Fruit fly (Drosophila melanogaster) whole organism, embryonic: Measurements from ENCODE around the gene CG33160.
A peak's percentile ranks its signal among the peaks of the same experiment; 100 is the strongest.

Source experiments
- ATbp ChIP-seq: fragments of 200-800 bp; sonication (Bioruptor generic); optimal IDR thresholded peaks from 2 replicates; lab custom pipeline; 2017; ENCODE audit warnings: missing biosample characterization, mild to moderate bottlenecking, missing genetic modification characterization, missing genetic modification reagents
- Ada2b ChIP-seq: fragments of 200-800 bp; sonication (Bioruptor generic); IDR thresholded peaks from 2 replicates; pipeline ENCODE4 v1.3.6; 2022; ENCODE audit warnings: missing biosample characterization, missing genetic modification characterization
- Adf1 ChIP-seq: fragments of 200-800 bp; sonication (Bioruptor generic); IDR thresholded peaks from 2 replicates; pipeline ENCODE4 v1.3.6; 2022; ENCODE audit warnings: missing biosample characterization, missing genetic modification characterization
- Blimp-1 ChIP-seq: fragments of 200-800 bp; sonication (Bioruptor generic); optimal IDR thresholded peaks from 3 replicates; lab custom pipeline; 2018; ENCODE audit warnings: missing biosample characterization, missing genetic modification characterization, mild to moderate bottlenecking, moderate library complexity, missing genetic modification reagents
- CG10274 ChIP-seq: fragments of 200-800 bp; sonication (Bioruptor generic); optimal IDR thresholded peaks from 3 replicates; lab custom pipeline; 2017; ENCODE audit warnings: missing biosample characterization, mild to moderate bottlenecking, missing genetic modification characterization
- CG14860 ChIP-seq: fragments of 200-800 bp; sonication (Bioruptor generic); IDR thresholded peaks from 3 replicates; pipeline ENCODE4 v1.3.6; 2022; ENCODE audit warnings: missing biosample characterization, missing genetic modification characterization; ENCODE audit not compliant: partially characterized antibody
- CG15514 ChIP-seq: fragments of 200-800 bp; sonication (Bioruptor generic); optimal IDR thresholded peaks from 3 replicates; lab custom pipeline; 2017; ENCODE audit warnings: missing biosample characterization, missing genetic modification characterization, mild to moderate bottlenecking, moderate library complexity, missing genetic modification reagents
- CG17328 ChIP-seq: fragments of 200-800 bp; sonication (Bioruptor generic); IDR thresholded peaks from 2 replicates; pipeline ENCODE4 v1.3.6; 2022; ENCODE audit warnings: missing biosample characterization, missing genetic modification characterization
- CG18599 ChIP-seq: fragments of 200-800 bp; sonication (Bioruptor generic); optimal IDR thresholded peaks from 3 replicates; lab custom pipeline; 2017; ENCODE audit warnings: missing biosample characterization, missing genetic modification characterization, mild to moderate bottlenecking, moderate library complexity, missing genetic modification reagents
- CG2116 ChIP-seq: fragments of 200-800 bp; sonication (Bioruptor generic); optimal IDR thresholded peaks from 3 replicates; lab custom pipeline; 2018; ENCODE audit warnings: missing biosample characterization, mild to moderate bottlenecking, missing genetic modification characterization
- CG2120 ChIP-seq: fragments of 200-800 bp; sonication (Bioruptor generic); optimal IDR thresholded peaks from 3 replicates; lab custom pipeline; 2016; ENCODE audit warnings: missing biosample characterization, missing genetic modification characterization
- CG32772 ChIP-seq: fragments of 200-800 bp; sonication (Bioruptor generic); IDR thresholded peaks from 2 replicates; pipeline ENCODE4 v1.3.6; 2022; ENCODE audit warnings: missing biosample characterization, missing genetic modification characterization
- CG6813 ChIP-seq: fragments of 200-800 bp; sonication (Bioruptor generic); optimal IDR thresholded peaks from 2 replicates; lab custom pipeline; 2017; ENCODE audit warnings: missing biosample characterization, missing genetic modification characterization, mild to moderate bottlenecking, moderate library complexity, missing genetic modification reagents
- CG7987 ChIP-seq: fragments of 200-800 bp; sonication (Bioruptor generic); optimal IDR thresholded peaks from 2 replicates; lab custom pipeline; 2018; ENCODE audit warnings: missing biosample characterization, mild to moderate bottlenecking, missing genetic modification characterization, moderate library complexity
- CG8089 ChIP-seq: fragments of 200-800 bp; sonication (Bioruptor generic); optimal IDR thresholded peaks from 3 replicates; lab custom pipeline; 2016; ENCODE audit warnings: missing biosample characterization, missing genetic modification characterization
- CG9727 ChIP-seq: fragments of 200-800 bp; sonication (Bioruptor generic); optimal IDR thresholded peaks from 3 replicates; lab custom pipeline; 2017; ENCODE audit warnings: missing biosample characterization, mild to moderate bottlenecking, missing genetic modification characterization
- CG9797 ChIP-seq: fragments of 200-800 bp; sonication (Bioruptor generic); optimal IDR thresholded peaks from 3 replicates; lab custom pipeline; 2018; ENCODE audit warnings: missing biosample characterization, mild to moderate bottlenecking, missing genetic modification characterization
- CHES-1-like ChIP-seq: fragments of 200-800 bp; sonication (Bioruptor generic); optimal IDR thresholded peaks from 2 replicates; lab custom pipeline; 2016; ENCODE audit warnings: missing biosample characterization, missing genetic modification characterization
- CTCF ChIP-seq: fragments of 200-800 bp; sonication (Bioruptor generic); optimal IDR thresholded peaks from 2 replicates; lab custom pipeline; 2017; ENCODE audit warnings: missing biosample characterization, mild to moderate bottlenecking, missing genetic modification characterization, moderate library complexity
- Chrac-16 ChIP-seq: fragments of 200-800 bp; sonication (Bioruptor generic); optimal IDR thresholded peaks from 3 replicates; lab custom pipeline; 2016; ENCODE audit warnings: missing biosample characterization, missing genetic modification characterization
- Dref ChIP-seq: fragments of 200-800 bp; sonication (Bioruptor generic); IDR thresholded peaks from 2 replicates; pipeline ENCODE4 v1.3.6; 2022; ENCODE audit warnings: missing biosample characterization, missing genetic modification characterization
- E2f2 ChIP-seq: fragments of 200-800 bp; sonication (Bioruptor generic); IDR thresholded peaks from 2 replicates; pipeline ENCODE4 v1.3.6; 2022; ENCODE audit warnings: missing biosample characterization, missing genetic modification characterization
- ERR ChIP-seq: fragments of 200-800 bp; sonication (Bioruptor generic); optimal IDR thresholded peaks from 2 replicates; lab custom pipeline; 2016; ENCODE audit warnings: missing biosample characterization, missing genetic modification characterization
- Fer1 ChIP-seq: fragments of 200-800 bp; sonication (Bioruptor generic); optimal IDR thresholded peaks from 2 replicates; lab custom pipeline; 2017; ENCODE audit warnings: missing biosample characterization, mild to moderate bottlenecking, missing genetic modification characterization
- Hand ChIP-seq: fragments of 200-800 bp; sonication (Bioruptor generic); optimal IDR thresholded peaks from 2 replicates; lab custom pipeline; 2017; ENCODE audit warnings: mild to moderate bottlenecking, missing biosample characterization, missing genetic modification reagents, missing genetic modification characterization
- Lhr ChIP-seq: fragments of 200-800 bp; sonication (Bioruptor generic); optimal IDR thresholded peaks from 3 replicates; lab custom pipeline; 2017; ENCODE audit warnings: mild to moderate bottlenecking, missing biosample characterization, missing genetic modification reagents, missing genetic modification characterization
- Med ChIP-seq: fragments of 200-800 bp; sonication (Bioruptor generic); peaks from one replicate; lab custom pipeline; 2016; ENCODE audit warnings: missing biosample characterization, missing genetic modification characterization, mild to moderate bottlenecking, inconsistent platforms, moderate library complexity
- NK7.1 ChIP-seq: fragments of 200-800 bp; sonication (Bioruptor generic); optimal IDR thresholded peaks from 3 replicates; lab custom pipeline; 2016; ENCODE audit warnings: missing biosample characterization, missing genetic modification characterization
- Oli ChIP-seq: fragments of 200-800 bp; sonication (Bioruptor generic); optimal IDR thresholded peaks from 2 replicates; lab custom pipeline; 2018; ENCODE audit warnings: missing biosample characterization, mild to moderate bottlenecking, missing genetic modification characterization, moderate library complexity
- Optix ChIP-seq: fragments of 200-800 bp; sonication (Bioruptor generic); IDR thresholded peaks from 3 replicates; pipeline ENCODE4 v1.3.6; 2022; ENCODE audit warnings: missing biosample characterization, missing genetic modification characterization
- Sin3A ChIP-seq: fragments of >200 bp; optimal IDR thresholded peaks from 2 replicates; lab custom pipeline; 2018
- Sry-β ChIP-seq: fragments of 200-800 bp; sonication (Bioruptor generic); optimal IDR thresholded peaks from 2 replicates; lab custom pipeline; 2018; ENCODE audit warnings: missing biosample characterization, mild to moderate bottlenecking, missing genetic modification characterization, moderate library complexity
- Stat92E ChIP-seq, 3 experiments: fragments of >200 bp in 2 of 3; fragments of 200-800 bp in 1 of 3; sonication (Bioruptor generic) in 1 of 3; optimal IDR thresholded peaks; 2 replicates each; lab custom pipeline; 2017 to 2019; ENCODE audit warnings: missing biosample characterization in 3 of 3, missing genetic modification characterization in 3 of 3, mild to moderate bottlenecking in 1 of 3, moderate library complexity in 1 of 3
- ase ChIP-seq: fragments of 200-800 bp; sonication (Bioruptor generic); IDR thresholded peaks from 3 replicates; pipeline ENCODE4 v1.3.6; 2022; ENCODE audit warnings: missing biosample characterization, missing genetic modification characterization
- cg ChIP-seq: fragments of 200-800 bp; sonication (Bioruptor generic); optimal IDR thresholded peaks from 3 replicates; lab custom pipeline; 2019; ENCODE audit warnings: missing biosample characterization, mild to moderate bottlenecking, missing genetic modification characterization, moderate library complexity
- chif ChIP-seq, 2 experiments: fragments of 200-800 bp; sonication (Bioruptor generic); optimal IDR thresholded peaks; 3 replicates each; lab custom pipeline; 2016; ENCODE audit warnings: missing biosample characterization in 2 of 2, missing genetic modification characterization in 2 of 2
- chn ChIP-seq: fragments of 200-800 bp; sonication (Bioruptor generic); optimal IDR thresholded peaks from 2 replicates; lab custom pipeline; 2016; ENCODE audit warnings: missing biosample characterization, missing genetic modification characterization
- dati ChIP-seq: fragments of 200-800 bp; sonication (Bioruptor generic); IDR thresholded peaks from 2 replicates; pipeline ENCODE4 v1.3.6; 2022; ENCODE audit warnings: missing biosample characterization, missing genetic modification characterization
- dm ChIP-seq: fragments of 200-800 bp; sonication (Bioruptor generic); optimal IDR thresholded peaks from 3 replicates; lab custom pipeline; 2016; ENCODE audit warnings: missing biosample characterization, missing genetic modification characterization
- emc ChIP-seq: fragments of 200-800 bp; sonication (Bioruptor generic); optimal IDR thresholded peaks from 2 replicates; lab custom pipeline; 2016; ENCODE audit warnings: missing biosample characterization, missing genetic modification characterization
- inv ChIP-seq: fragments of 200-800 bp; sonication (Bioruptor generic); IDR thresholded peaks from 2 replicates; pipeline ENCODE4 v1.3.6; 2022; ENCODE audit warnings: missing biosample characterization, missing genetic modification characterization; ENCODE audit not compliant: partially characterized antibody
- kni ChIP-seq: fragments of 200-800 bp; sonication (Bioruptor generic); optimal IDR thresholded peaks from 3 replicates; lab custom pipeline; 2017; ENCODE audit warnings: mild to moderate bottlenecking, missing biosample characterization, missing genetic modification reagents, missing genetic modification characterization
- lilli ChIP-seq: fragments of 200-800 bp; sonication (Bioruptor generic); optimal IDR thresholded peaks from 3 replicates; lab custom pipeline; 2016; ENCODE audit warnings: missing biosample characterization, missing genetic modification characterization
- org-1 ChIP-seq: fragments of 200-800 bp; sonication (Bioruptor generic); optimal IDR thresholded peaks from 2 replicates; lab custom pipeline; 2017; ENCODE audit warnings: missing biosample characterization, missing genetic modification characterization
- phol ChIP-seq: fragments of 200-800 bp; sonication (Bioruptor generic); optimal IDR thresholded peaks from 3 replicates; lab custom pipeline; 2018; ENCODE audit warnings: missing biosample characterization, mild to moderate bottlenecking, missing genetic modification characterization, moderate library complexity
- row ChIP-seq: fragments of 200-800 bp; sonication (Bioruptor generic); IDR thresholded peaks from 3 replicates; pipeline ENCODE4 v1.3.6; 2022; ENCODE audit warnings: missing biosample characterization, missing genetic modification characterization
- run ChIP-seq: fragments of 200-800 bp; sonication (Bioruptor generic); optimal IDR thresholded peaks from 3 replicates; lab custom pipeline; 2018; ENCODE audit warnings: missing biosample characterization, mild to moderate bottlenecking, missing genetic modification characterization
- sc ChIP-seq, 3 experiments: fragments of >200 bp in 2 of 3; fragments of 200-800 bp in 1 of 3; sonication (Bioruptor generic) in 1 of 3; optimal IDR thresholded peaks; 2 replicates in 2 of 3; 3 replicates in 1 of 3; lab custom pipeline; 2017; ENCODE audit warnings: mild to moderate bottlenecking in 1 of 3, missing biosample characterization in 1 of 3, missing genetic modification characterization in 1 of 3, missing genetic modification reagents in 1 of 3
- sens-2 ChIP-seq: fragments of 200-800 bp; sonication (Bioruptor generic); IDR thresholded peaks from 2 replicates; pipeline ENCODE4 v1.3.6; 2022; ENCODE audit warnings: missing biosample characterization, missing genetic modification characterization
- toy ChIP-seq: fragments of 200-800 bp; sonication (Bioruptor generic); IDR thresholded peaks from 2 replicates; pipeline ENCODE4 v1.3.6; 2022; ENCODE audit warnings: missing biosample characterization, missing genetic modification characterization
- unpg ChIP-seq: fragments of 200-800 bp; sonication (Bioruptor generic); optimal IDR thresholded peaks from 3 replicates; lab custom pipeline; 2018; ENCODE audit warnings: missing biosample characterization, mild to moderate bottlenecking, missing genetic modification characterization, moderate library complexity

Gene CG33160

dm6 chr3L:3218859-3219258, 12.7 kb upstream of the CG33160 start, which contains the start of the genes hob and nSMase (continued):
- no peak for TF ChIP-seq Hand
- TF ChIP-seq ERR: no peak
- peak; percentile 72 for TF ChIP-seq CG15514 (GFP tag; lab: Kevin White, UChicago)
- peak; percentile 44 for TF ChIP-seq row (GFP tag; lab: Robert Waterston, UW)
- TF ChIP-seq CG17328 (GFP tag; lab: Robert Waterston, UW): no peak
- no peak for TF ChIP-seq CG6813
- no peak for TF ChIP-seq chn
- peak; percentile 66 for TF ChIP-seq CHES-1-like (GFP tag; lab: Kevin White, UChicago)
- no peak for TF ChIP-seq ase (GFP tag; lab: Robert Waterston, UW)
- peak; percentile 83 for TF ChIP-seq CG9797
- no peak for TF ChIP-seq Oli
- TF ChIP-seq Med (GFP tag; lab: Kevin White, UChicago): peak; percentile 76
- peak; percentile 55 for TF ChIP-seq phol (tag; lab: Kevin White, UChicago)
- TF ChIP-seq kni: no peak
- TF ChIP-seq CG2120 (GFP tag; lab: Kevin White, UChicago): peak; percentile 43
- no peak for TF ChIP-seq inv (GFP tag; lab: Robert Waterston, UW)
- no peak for TF ChIP-seq CTCF
- TF ChIP-seq Ada2b: no peak
- no peak for TF ChIP-seq sc (optimal IDR thresholded peaks at IDR 0.05; lab: Kevin White, UChicago)
- TF ChIP-seq sc (GFP tag; optimal IDR thresholded peaks at IDR 0.05; lab: Kevin White, UChicago): no peak
- peak; percentile 54 for TF ChIP-seq Sin3A (lab: Kevin White, UChicago)
- no peak for TF ChIP-seq unpg (GFP tag; lab: Kevin White, UChicago)
- TF ChIP-seq Optix (GFP tag; lab: Robert Waterston, UW): no peak
- peak; percentile 38 for TF ChIP-seq dm
- no peak for TF ChIP-seq CG14860 (GFP tag; lab: Robert Waterston, UW)
- TF ChIP-seq CG32772 (GFP tag; lab: Robert Waterston, UW): no peak
- TF ChIP-seq Blimp-1: peak; percentile 23
- TF ChIP-seq emc (GFP tag; lab: Kevin White, UChicago): no peak
- TF ChIP-seq cg (GFP tag; lab: Kevin White, UChicago): no peak
- TF ChIP-seq toy: no peak
- TF ChIP-seq CG10274: no peak
- TF ChIP-seq chif (GFP tag; optimal IDR thresholded peaks at IDR 0.05; lab: Kevin White, UChicago): no peak
- TF ChIP-seq dati (GFP tag; lab: Robert Waterston, UW): no peak
- no peak for TF ChIP-seq NK7.1
- TF ChIP-seq Stat92E (GFP tag; optimal IDR thresholded peaks at IDR 0.05; lab: Kevin White, UChicago): peak in 1 of 3 experiments; percentile 40
- no peak for TF ChIP-seq Dref (GFP tag; lab: Robert Waterston, UW)
- TF ChIP-seq ATbp (GFP tag; lab: Kevin White, UChicago): no peak
- no peak for TF ChIP-seq Fer1 (GFP tag; lab: Kevin White, UChicago)
- TF ChIP-seq Chrac-16: no peak
- TF ChIP-seq CG18599 (GFP tag; lab: Kevin White, UChicago): no peak
- no peak for TF ChIP-seq lilli (GFP tag; lab: Kevin White, UChicago)
- TF ChIP-seq sens-2 (GFP tag; lab: Robert Waterston, UW): no peak
- no peak for TF ChIP-seq Adf1 (GFP tag; lab: Robert Waterston, UW)
- TF ChIP-seq CG2116: peak; percentile 97
- no peak for TF ChIP-seq CG7987 (GFP tag; lab: Kevin White, UChicago)
- no peak for TF ChIP-seq CG8089 (GFP tag; lab: Kevin White, UChicago)
- TF ChIP-seq E2f2: peak; percentile 61; the same call in 1 of the 2 replicates
- peak; percentile 52 for TF ChIP-seq Lhr
- no peak for TF ChIP-seq Sry-β
- no peak for TF ChIP-seq run (tag; lab: Kevin White, UChicago)
- TF ChIP-seq org-1 (GFP tag; lab: Kevin White, UChicago): no peak
- no peak for TF ChIP-seq CG9727 (GFP tag; lab: Kevin White, UChicago)
